Worm (Caenorhabditis elegans): ENCODE results near the gene sra-3.

- TF ChIP-seq elt-2 (tag; optimal IDR thresholded peaks at IDR 0.05) (no peak), tlp-1 (tag; optimal IDR thresholded peaks at IDR 0.05) (no peak), unc-130 (tag; optimal IDR thresholded peaks at IDR 0.05) (no peak), skn-1 (tag; optimal IDR thresholded peaks at IDR 0.05) (no peak), unc-62 (GFP tag; optimal IDR thresholded peaks at IDR 0.05) (no peak), sptf-1 (tag; optimal IDR thresholded peaks at IDR 0.05) (no peak), snu-23 (GFP tag; optimal IDR thresholded peaks at IDR 0.05) (no peak), fkh-8 (tag; optimal IDR thresholded peaks at IDR 0.05) (no peak), ces-1 (GFP tag; optimal IDR thresholded peaks at IDR 0.05) (no peak), ceh-82 (tag; optimal IDR thresholded peaks at IDR 0.05) (no peak), nhr-11 (tag; optimal IDR thresholded peaks at IDR 0.05) (no peak), fos-1 (tag; optimal IDR thresholded peaks at IDR 0.05) (no peak), aly-2 (tag; optimal IDR thresholded peaks at IDR 0.05) (no peak)
These were observed 19.3 kb upstream of the sra-3 start, which contains the start of gene F35H8.4 for ce11 chrII:9559929-9560328.

Data from whole organism, L1 larva.